Worm (Caenorhabditis elegans) whole organism, young adult: ENCODE data around the gene R05A10.2.
A peak's percentile ranks its signal among the peaks of the same experiment; 100 is the strongest.

Experiments used
- B0019.2 ChIP-seq: fragments of 200-800 bp; sonication (Bioruptor generic); conservative IDR thresholded peaks from 2 replicates; pipeline ENCODE4 v1.3.6; 2022; ENCODE audit warnings: missing genetic modification reagents, missing genetic modification characterization, missing compliant biosample characterization
- B0035.1 ChIP-seq: sonication (generic microtip); optimal IDR thresholded peaks from 2 replicates; lab custom pipeline; 2016; ENCODE audit warnings: missing genetic modification characterization, mild to moderate bottlenecking, missing compliant biosample characterization, missing genotype, missing genetic modification reagents
- B0336.3 ChIP-seq: fragments of 200-800 bp; sonication (Bioruptor generic); IDR thresholded peaks from 2 replicates; pipeline ENCODE4 v1.3.6; 2022; ENCODE audit warnings: missing genetic modification characterization, missing compliant biosample characterization
- C06A6.2 ChIP-seq: fragments of 200-800 bp; sonication (Bioruptor generic); conservative IDR thresholded peaks from 2 replicates; pipeline ENCODE4 v1.3.6; 2022; ENCODE audit warnings: missing genetic modification characterization, missing compliant biosample characterization
- D2030.7 ChIP-seq: fragments of 200-800 bp; sonication (Bioruptor generic); IDR thresholded peaks from 2 replicates; pipeline ENCODE4 v1.3.6; 2022; ENCODE audit warnings: missing genetic modification reagents, missing genetic modification characterization, missing compliant biosample characterization
- F22D6.2 ChIP-seq: sonication (generic microtip); optimal IDR thresholded peaks from 2 replicates; lab custom pipeline; 2016; ENCODE audit warnings: mild to moderate bottlenecking, missing genetic modification characterization, missing compliant biosample characterization
- F37B4.10 ChIP-seq: fragments of 200-800 bp; sonication (Bioruptor generic); IDR thresholded peaks from 2 replicates; pipeline ENCODE4 v1.3.6; 2022; ENCODE audit warnings: missing genetic modification characterization, missing compliant biosample characterization
- F39B2.1 ChIP-seq: fragments of 200-800 bp; sonication (Bioruptor generic); IDR thresholded peaks from 2 replicates; pipeline ENCODE4 v1.3.6; 2022; ENCODE audit warnings: missing genetic modification reagents, missing genetic modification characterization, missing compliant biosample characterization
- F49E8.2 ChIP-seq: sonication (generic microtip); optimal IDR thresholded peaks from 3 replicates; lab custom pipeline; 2017; ENCODE audit warnings: missing genetic modification characterization, mild to moderate bottlenecking, missing compliant biosample characterization, antibody characterized with exemption, moderate library complexity; ENCODE audit not compliant: insufficient read depth
- F52B5.7 ChIP-seq: sonication (generic microtip); optimal IDR thresholded peaks from 2 replicates; lab custom pipeline; 2016; ENCODE audit warnings: mild to moderate bottlenecking, missing genetic modification characterization, missing compliant biosample characterization
- F55B11.4 ChIP-seq: sonication (generic microtip); optimal IDR thresholded peaks from 2 replicates; lab custom pipeline; 2016; ENCODE audit warnings: missing compliant biosample characterization, missing genetic modification characterization, borderline replicate concordance; ENCODE audit not compliant: insufficient read depth
- F57C9.4 ChIP-seq: sonication (generic microtip); optimal IDR thresholded peaks from 2 replicates; lab custom pipeline; 2017; ENCODE audit warnings: mild to moderate bottlenecking, missing genetic modification characterization, missing compliant biosample characterization
- Y56A3A.18 ChIP-seq: fragments of 200-800 bp; sonication (Bioruptor generic); IDR thresholded peaks from 2 replicates; pipeline ENCODE4 v1.3.6; 2022; ENCODE audit warnings: missing genetic modification reagents, missing genetic modification characterization, missing compliant biosample characterization
- Y95B8A.8 ChIP-seq: fragments of 200-800 bp; sonication (Bioruptor generic); IDR thresholded peaks from 2 replicates; pipeline ENCODE4 v1.3.6; 2022; ENCODE audit warnings: missing genetic modification reagents, missing genetic modification characterization, missing compliant biosample characterization
- ZK185.1 ChIP-seq: sonication (generic microtip); optimal IDR thresholded peaks from 2 replicates; lab custom pipeline; 2016; ENCODE audit warnings: mild to moderate bottlenecking, missing genetic modification characterization, missing compliant biosample characterization; ENCODE audit not compliant: poor library complexity, severe bottlenecking
- aptf-2 ChIP-seq: fragments of 200-800 bp; sonication (Bioruptor generic); conservative IDR thresholded peaks from 2 replicates; pipeline ENCODE4 v1.3.6; 2022; ENCODE audit warnings: missing genetic modification reagents, missing genetic modification characterization, missing compliant biosample characterization
- bed-1 ChIP-seq: fragments of 200-800 bp; sonication (Bioruptor generic); IDR thresholded peaks from 2 replicates; pipeline ENCODE4 v1.3.6; 2022; ENCODE audit warnings: missing genetic modification reagents, missing genetic modification characterization, missing compliant biosample characterization
- ccch-3 ChIP-seq: fragments of 200-800 bp; sonication (Bioruptor generic); optimal IDR thresholded peaks from 2 replicates; lab custom pipeline; 2018; ENCODE audit warnings: mild to moderate bottlenecking, missing genetic modification characterization, missing compliant biosample characterization
- ceh-40 ChIP-seq: fragments of 200-800 bp; sonication (Bioruptor generic); IDR thresholded peaks from 2 replicates; pipeline ENCODE4 v1.3.6; 2022; ENCODE audit warnings: missing genetic modification characterization, missing compliant biosample characterization
- ceh-79 ChIP-seq: sonication (generic microtip); optimal IDR thresholded peaks from 2 replicates; lab custom pipeline; 2017; ENCODE audit warnings: mild to moderate bottlenecking, missing genetic modification characterization, missing compliant biosample characterization
- egl-18 ChIP-seq: fragments of 200-800 bp; sonication (Bioruptor generic); IDR thresholded peaks from 2 replicates; pipeline ENCODE4 v1.3.6; 2022; ENCODE audit warnings: missing genetic modification reagents, missing genetic modification characterization, missing compliant biosample characterization
- egrh-3 ChIP-seq: fragments of 200-800 bp; sonication (Bioruptor generic); IDR thresholded peaks from 2 replicates; pipeline ENCODE4 v1.3.6; 2022; ENCODE audit warnings: missing genetic modification reagents, missing genetic modification characterization, missing compliant biosample characterization
- ekl-4 ChIP-seq: fragments of 200-800 bp; sonication (Bioruptor generic); IDR thresholded peaks from 2 replicates; pipeline ENCODE4 v1.3.6; 2022; ENCODE audit warnings: missing genetic modification reagents, missing genetic modification characterization, missing compliant biosample characterization
- hlh-12 ChIP-seq: sonication (generic microtip); optimal IDR thresholded peaks from 2 replicates; lab custom pipeline; 2016; ENCODE audit warnings: missing genetic modification characterization, missing compliant biosample characterization
- hlh-26 ChIP-seq: fragments of 200-800 bp; sonication (Bioruptor generic); conservative IDR thresholded peaks from 2 replicates; pipeline ENCODE4 v1.3.6; 2022; ENCODE audit warnings: missing genetic modification reagents, missing genetic modification characterization, missing compliant biosample characterization
- hmg-1.2 ChIP-seq: fragments of 200-800 bp; sonication (Bioruptor generic); IDR thresholded peaks from 2 replicates; pipeline ENCODE4 v1.3.6; 2022; ENCODE audit warnings: missing genetic modification reagents, missing genetic modification characterization, missing compliant biosample characterization
- let-607 ChIP-seq, 2 experiments: fragments of 200-800 bp in 1 of 2; sonication (Bioruptor generic) in 1 of 2; sonication (generic microtip) in 1 of 2; optimal IDR thresholded peaks; 2 replicates each; lab custom pipeline; 2016 to 2018; ENCODE audit warnings: mild to moderate bottlenecking in 2 of 2, missing compliant biosample characterization in 2 of 2, missing genetic modification characterization in 2 of 2, moderate library complexity in 2 of 2, missing genotype in 1 of 2
- lin-40 ChIP-seq: sonication (generic microtip); optimal IDR thresholded peaks from 2 replicates; lab custom pipeline; 2016; ENCODE audit warnings: missing genetic modification characterization, mild to moderate bottlenecking, missing compliant biosample characterization, missing genotype, missing genetic modification reagents
- lsl-1 ChIP-seq: fragments of 200-800 bp; sonication (Bioruptor generic); optimal IDR thresholded peaks from 2 replicates; lab custom pipeline; 2018; ENCODE audit warnings: mild to moderate bottlenecking, missing genetic modification characterization, moderate library complexity, missing compliant biosample characterization
- madf-10 ChIP-seq: sonication (generic microtip); optimal IDR thresholded peaks from 2 replicates; lab custom pipeline; 2016; ENCODE audit warnings: mild to moderate bottlenecking, missing genetic modification characterization, missing compliant biosample characterization
- mcd-1 ChIP-seq: fragments of 200-800 bp; sonication (Bioruptor generic); IDR thresholded peaks from 2 replicates; pipeline ENCODE4 v1.3.6; 2022; ENCODE audit warnings: missing genetic modification reagents, missing genetic modification characterization, missing compliant biosample characterization
- mel-28 ChIP-seq: sonication (generic microtip); optimal IDR thresholded peaks from 2 replicates; lab custom pipeline; 2016; ENCODE audit warnings: borderline replicate concordance, mild to moderate bottlenecking, missing genetic modification characterization, missing compliant biosample characterization
- mes-4 ChIP-seq: sonication (generic microtip); optimal IDR thresholded peaks from 2 replicates; lab custom pipeline; 2016; ENCODE audit warnings: missing genotype, missing genetic modification characterization, missing compliant biosample characterization
- mxl-1 ChIP-seq: sonication (generic microtip); optimal IDR thresholded peaks from 2 replicates; lab custom pipeline; 2016; ENCODE audit warnings: missing genetic modification characterization, missing compliant biosample characterization
- nhr-179 ChIP-seq: sonication (generic microtip); optimal IDR thresholded peaks from 2 replicates; lab custom pipeline; 2016; ENCODE audit warnings: mild to moderate bottlenecking, missing genetic modification characterization, missing compliant biosample characterization
- nhr-90 ChIP-seq: sonication (generic microtip); optimal IDR thresholded peaks from 2 replicates; lab custom pipeline; 2016; ENCODE audit warnings: missing genotype, mild to moderate bottlenecking, missing genetic modification characterization, missing compliant biosample characterization
- pbrm-1 ChIP-seq: fragments of 200-800 bp; sonication (Bioruptor generic); IDR thresholded peaks from 2 replicates; pipeline ENCODE4 v1.3.6; 2022; ENCODE audit warnings: missing genetic modification reagents, missing genetic modification characterization, missing compliant biosample characterization
- pha-4 ChIP-seq: fragments of 150-350 bp; sonication (generic microtip); optimal IDR thresholded peaks from 2 replicates; lab custom pipeline; 2014; ENCODE audit warnings: missing biosample characterization, missing genetic modification reagents, missing genetic modification characterization
- rcor-1 ChIP-seq: fragments of 200-800 bp; sonication (Bioruptor generic); IDR thresholded peaks from 2 replicates; pipeline ENCODE4 v1.3.6; 2022; ENCODE audit warnings: missing genetic modification reagents, missing genetic modification characterization, missing compliant biosample characterization
- rec-8 ChIP-seq, 2 experiments: sonication (generic microtip); optimal IDR thresholded peaks; 2 replicates each; lab custom pipeline; 2016; ENCODE audit warnings: mild to moderate bottlenecking in 2 of 2, missing genetic modification characterization in 2 of 2, missing genetic modification reagents in 2 of 2, missing genotype in 2 of 2, missing biosample characterization in 1 of 2, missing compliant biosample characterization in 1 of 2, moderate library complexity in 1 of 2
- snpc-1.1 ChIP-seq: sonication (generic microtip); optimal IDR thresholded peaks from 2 replicates; lab custom pipeline; 2017; ENCODE audit warnings: missing genetic modification characterization, mild to moderate bottlenecking, missing compliant biosample characterization, antibody characterized with exemption, moderate library complexity, missing genotype, missing genetic modification reagents; ENCODE audit not compliant: insufficient read depth
- sptf-2 ChIP-seq: fragments of 200-800 bp; sonication (Bioruptor generic); optimal IDR thresholded peaks from 2 replicates; lab custom pipeline; 2018; ENCODE audit warnings: mild to moderate bottlenecking, missing genetic modification characterization, missing compliant biosample characterization
- tbx-9 ChIP-seq: sonication (generic microtip); optimal IDR thresholded peaks from 2 replicates; lab custom pipeline; 2016; ENCODE audit warnings: borderline replicate concordance, missing genetic modification characterization, inconsistent platforms, missing compliant biosample characterization
- unc-62 ChIP-seq: fragments of 150-350 bp; optimal IDR thresholded peaks from 2 replicates; lab custom pipeline; 2014; ENCODE audit warnings: missing biosample characterization, missing genetic modification reagents, missing genetic modification characterization
- xnd-1 ChIP-seq: sonication (generic microtip); optimal IDR thresholded peaks from 2 replicates; lab custom pipeline; 2016; ENCODE audit warnings: missing genotype, missing genetic modification reagents, missing genetic modification characterization, missing compliant biosample characterization
- zim-3 ChIP-seq: sonication (generic microtip); optimal IDR thresholded peaks from 2 replicates; lab custom pipeline; 2017; ENCODE audit warnings: mild to moderate bottlenecking, missing genetic modification characterization, moderate library complexity, missing compliant biosample characterization
- ztf-22 ChIP-seq: fragments of 200-800 bp; sonication (Bioruptor generic); optimal IDR thresholded peaks from 2 replicates; lab custom pipeline; 2018; ENCODE audit warnings: mild to moderate bottlenecking, missing genetic modification characterization, moderate library complexity, missing compliant biosample characterization
- ztf-3 ChIP-seq: fragments of 200-800 bp; sonication (Bioruptor generic); optimal IDR thresholded peaks from 2 replicates; lab custom pipeline; 2018; ENCODE audit warnings: mild to moderate bottlenecking, missing genetic modification characterization, missing compliant biosample characterization

R05A10.2 gene

DNA sequence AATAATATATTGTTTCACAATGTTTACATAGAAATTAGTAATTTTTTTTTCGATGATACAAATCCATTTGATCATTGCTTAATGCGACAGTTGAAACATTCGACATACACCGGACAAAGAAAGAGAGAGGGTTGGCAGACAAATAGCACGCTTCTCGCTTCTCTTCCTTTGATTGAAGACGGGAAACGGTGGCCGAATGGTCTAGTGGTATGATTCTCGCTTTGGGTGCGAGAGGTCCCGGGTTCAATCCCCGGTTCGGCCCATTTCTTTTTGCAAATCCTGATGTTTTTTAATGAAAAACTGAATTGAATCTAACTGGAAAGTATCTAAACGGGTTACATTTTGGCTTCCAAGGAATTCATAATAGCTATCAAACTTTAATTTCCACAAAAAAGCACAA is 47.8 kb downstream of the R05A10.2 start (continued):
- TF ChIP-seq xnd-1 (tag; lab: Kevin White, UChicago): no peak
- no peak for TF ChIP-seq B0035.1 (tag; lab: Kevin White, UChicago)
- TF ChIP-seq ceh-40: 0 out of 2 replicates have a peak, but pooled peaks have one; percentile 70
- peak; percentile 4 for TF ChIP-seq zim-3
- TF ChIP-seq egl-18: no peak
- peak; percentile 49 for TF ChIP-seq lsl-1 (GFP tag; lab: Kevin White, UChicago)
- TF ChIP-seq snpc-1.1 (tag; lab: Kevin White, UChicago): peak; percentile 69
- no peak; the same call in 1 of the 2 replicates for TF ChIP-seq B0336.3 (GFP tag; lab: Robert Waterston, UW)
- TF ChIP-seq Y95B8A.8 (GFP tag; lab: Robert Waterston, UW): no peak
- TF ChIP-seq F55B11.4 (tag; lab: Kevin White, UChicago): no peak
- TF ChIP-seq aptf-2 (GFP tag; lab: Robert Waterston, UW): no peak
- TF ChIP-seq F39B2.1 (GFP tag; lab: Robert Waterston, UW): no peak
- TF ChIP-seq nhr-90 (tag; lab: Kevin White, UChicago): peak; percentile 91
- peak; percentile 33 for TF ChIP-seq madf-10 (tag; lab: Kevin White, UChicago)
- TF ChIP-seq sptf-2 (GFP tag; lab: Kevin White, UChicago): peak; percentile 92
- TF ChIP-seq hlh-12 (tag; lab: Kevin White, UChicago): peak; percentile 14
- no peak for TF ChIP-seq nhr-179 (tag; lab: Kevin White, UChicago)
- TF ChIP-seq mel-28 (tag; lab: Kevin White, UChicago): no peak
- TF ChIP-seq unc-62 (GFP tag; lab: Kevin White, UChicago): no peak
- TF ChIP-seq ccch-3 (GFP tag; lab: Kevin White, UChicago): no peak
- TF ChIP-seq hlh-26 (GFP tag; lab: Robert Waterston, UW): no peak
- TF ChIP-seq let-607 (tag; optimal IDR thresholded peaks at IDR 0.05; lab: Kevin White, UChicago): no peak
- no peak for TF ChIP-seq ztf-3 (GFP tag; lab: Kevin White, UChicago)
- no peak for TF ChIP-seq pha-4 (tag; lab: Kevin White, UChicago)
- no peak for TF ChIP-seq ceh-79 (tag; lab: Kevin White, UChicago)
- TF ChIP-seq ZK185.1 (tag; lab: Kevin White, UChicago): peak; percentile 42
- no peak for TF ChIP-seq lin-40
- TF ChIP-seq Y56A3A.18 (GFP tag; lab: Robert Waterston, UW): peak; percentile 69; the same call in 1 of the 2 replicates
- TF ChIP-seq B0019.2 (GFP tag; lab: Robert Waterston, UW): 0 out of 2 replicates have a peak, but pooled peaks have one; percentile 40
- TF ChIP-seq D2030.7: peak; percentile 76
- TF ChIP-seq F22D6.2 (tag; lab: Kevin White, UChicago): no peak
- peak; percentile 45 for TF ChIP-seq mes-4
- peak; percentile 78 for TF ChIP-seq F49E8.2 (tag; lab: Kevin White, UChicago)
- no peak for TF ChIP-seq F37B4.10 (GFP tag; lab: Robert Waterston, UW)
- no peak for TF ChIP-seq bed-1
- TF ChIP-seq mcd-1 (GFP tag; lab: Robert Waterston, UW): no peak; the same call in none of the 2 replicates
- no peak for TF ChIP-seq F57C9.4
- 0 out of 2 replicates have a peak, but pooled peaks have one; percentile 37 for TF ChIP-seq egrh-3 (GFP tag; lab: Robert Waterston, UW)
- peak; percentile 44 for TF ChIP-seq F52B5.7
- TF ChIP-seq tbx-9 (tag; lab: Kevin White, UChicago): no peak
- peak; percentile 88 for TF ChIP-seq rcor-1
- TF ChIP-seq ztf-22 (GFP tag; lab: Kevin White, UChicago): no peak
- TF ChIP-seq mxl-1 (tag; lab: Kevin White, UChicago): peak; percentile 91
- peak; percentile 37 to 61 for TF ChIP-seq rec-8 (tag; optimal IDR thresholded peaks at IDR 0.05; lab: Kevin White, UChicago)
- 0 out of 2 replicates have a peak, but pooled peaks have one; percentile 28 for TF ChIP-seq C06A6.2
- TF ChIP-seq ekl-4 (GFP tag; lab: Robert Waterston, UW): peak; percentile 74
- peak; percentile 81 for TF ChIP-seq pbrm-1 (GFP tag; lab: Robert Waterston, UW)
- TF ChIP-seq hmg-1.2 (GFP tag; lab: Robert Waterston, UW): peak; percentile 71
